Worm (Caenorhabditis elegans) whole organism, young adult: ENCODE results near the gene lmd-3.

ENCODE experiments used
- F55B11.4 ChIP-seq: sonication (generic microtip); optimal IDR thresholded peaks from 2 replicates; lab custom pipeline; 2016; ENCODE audit warnings: missing compliant biosample characterization, missing genetic modification characterization, borderline replicate concordance; ENCODE audit not compliant: insufficient read depth
- F57A8.1 ChIP-seq: fragments of 200-800 bp; sonication (Bioruptor generic); optimal IDR thresholded peaks from 2 replicates; lab custom pipeline; 2018; ENCODE audit warnings: mild to moderate bottlenecking, missing genetic modification characterization, moderate library complexity, missing compliant biosample characterization
- athp-1 ChIP-seq: sonication (generic microtip); optimal IDR thresholded peaks from 2 replicates; lab custom pipeline; 2017; ENCODE audit warnings: mild to moderate bottlenecking, missing genetic modification characterization, missing compliant biosample characterization
- bed-2 ChIP-seq: fragments of 200-800 bp; sonication (Bioruptor generic); IDR thresholded peaks from 2 replicates; pipeline ENCODE4 v1.3.6; 2022; ENCODE audit warnings: missing genetic modification reagents, missing genetic modification characterization, missing compliant biosample characterization
- ekl-4 ChIP-seq: fragments of 200-800 bp; sonication (Bioruptor generic); IDR thresholded peaks from 2 replicates; pipeline ENCODE4 v1.3.6; 2022; ENCODE audit warnings: missing genetic modification reagents, missing genetic modification characterization, missing compliant biosample characterization
- nhr-27 ChIP-seq: fragments of 200-800 bp; sonication (Bioruptor generic); optimal IDR thresholded peaks from 2 replicates; lab custom pipeline; 2018; ENCODE audit warnings: mild to moderate bottlenecking, missing genetic modification characterization, moderate library complexity, missing compliant biosample characterization
- ztf-26 ChIP-seq: sonication (generic microtip); optimal IDR thresholded peaks from 2 replicates; lab custom pipeline; 2017; ENCODE audit warnings: missing genetic modification characterization, missing compliant biosample characterization

- TF ChIP-seq bed-2 (GFP tag; lab: Robert Waterston, UW) = no peak
- TF ChIP-seq nhr-27 (tag; lab: Kevin White, UChicago) = no peak
- no peak for TF ChIP-seq F57A8.1 (GFP tag; lab: Kevin White, UChicago)
- TF ChIP-seq ztf-26 (tag; lab: Kevin White, UChicago) = no peak
- TF ChIP-seq athp-1 (tag; lab: Kevin White, UChicago) = no peak
- no peak for TF ChIP-seq F55B11.4 (tag; lab: Kevin White, UChicago)
- no peak for TF ChIP-seq ekl-4 (GFP tag; lab: Robert Waterston, UW)
Measured at ce11 chrV:8387056-8387455, 57.5 kb downstream of the lmd-3 start, which contains the start of gene gcy-7.
